Worm (Caenorhabditis elegans) whole organism, midembryonic: ENCODE measurements around the gene srw-44.
"Not testable (repeated sequence)": the region's sequence is repeated elsewhere in the genome, so short reads cannot be mapped to it uniquely, and the experiment has no call there.

Experiments
- T22C8.4 ChIP-seq: fragments of 200-800 bp; sonication (Bioruptor generic); IDR thresholded peaks from 2 replicates; pipeline ENCODE4 v1.3.6; 2022; ENCODE audit warnings: missing genetic modification characterization, missing compliant biosample characterization
- cog-1 ChIP-seq: sonication (generic microtip); optimal IDR thresholded peaks from 2 replicates; lab custom pipeline; 2016; ENCODE audit warnings: missing genetic modification characterization, missing compliant biosample characterization
- flt-1 ChIP-seq: fragments of 200-800 bp; sonication (Bioruptor generic); IDR thresholded peaks from 2 replicates; pipeline ENCODE4 v1.3.6; 2022; ENCODE audit warnings: missing genetic modification characterization, missing compliant biosample characterization
- klf-2 ChIP-seq: fragments of 200-800 bp; sonication (Bioruptor generic); conservative IDR thresholded peaks from 2 replicates; pipeline ENCODE4 v1.3.6; 2022; ENCODE audit warnings: missing genetic modification reagents, missing genetic modification characterization, missing compliant biosample characterization
- med-1 ChIP-seq: sonication (generic microtip); optimal IDR thresholded peaks from 2 replicates; lab custom pipeline; 2017; ENCODE audit warnings: missing genetic modification characterization, mild to moderate bottlenecking, missing compliant biosample characterization, antibody characterized with exemption, missing genetic modification reagents; ENCODE audit not compliant: insufficient read depth
- ref-1 ChIP-seq: fragments of 200-800 bp; sonication (Bioruptor generic); conservative IDR thresholded peaks from 2 replicates; pipeline ENCODE4 v1.3.6; 2022; ENCODE audit warnings: missing genetic modification reagents, missing genetic modification characterization, missing compliant biosample characterization
- tab-1 ChIP-seq: fragments of 200-800 bp; sonication (Bioruptor generic); IDR thresholded peaks from 2 replicates; pipeline ENCODE4 v1.3.6; 2022; ENCODE audit warnings: missing genetic modification characterization, missing compliant biosample characterization
- ztf-23 ChIP-seq: fragments of 200-800 bp; sonication (Bioruptor generic); IDR thresholded peaks from 2 replicates; pipeline ENCODE4 v1.3.6; 2022; ENCODE audit warnings: missing genetic modification reagents, missing genetic modification characterization, missing compliant biosample characterization
- ztf-29 ChIP-seq: fragments of 200-800 bp; sonication (Bioruptor generic); IDR thresholded peaks from 2 replicates; pipeline ENCODE4 v1.3.6; 2022; ENCODE audit warnings: missing genetic modification reagents, missing genetic modification characterization, missing compliant biosample characterization

srw-44 gene

ce11 chrV:16649200-16649599 is 30.9 kb upstream of the srw-44 start, which contains the start of gene W06G6.11:
TSS of gene W06G6.11 (minus strand) at chrV:16649300.
- not testable (repeated sequence) for TF ChIP-seq ztf-29, tab-1, klf-2 (GFP tag; lab: Robert Waterston, UW)

ce11 chrV:16654242-16654641 is 25.8 kb upstream of the srw-44 start, which contains the start of gene W06G6.15:
TSS of gene W06G6.15 (plus strand) at chrV:16654542.
- not testable (repeated sequence) for TF ChIP-seq tab-1 (GFP tag; lab: Robert Waterston, UW); ref-1 (GFP tag; lab: Robert Waterston, UW); cog-1 (tag; lab: Kevin White, UChicago)

DNA sequence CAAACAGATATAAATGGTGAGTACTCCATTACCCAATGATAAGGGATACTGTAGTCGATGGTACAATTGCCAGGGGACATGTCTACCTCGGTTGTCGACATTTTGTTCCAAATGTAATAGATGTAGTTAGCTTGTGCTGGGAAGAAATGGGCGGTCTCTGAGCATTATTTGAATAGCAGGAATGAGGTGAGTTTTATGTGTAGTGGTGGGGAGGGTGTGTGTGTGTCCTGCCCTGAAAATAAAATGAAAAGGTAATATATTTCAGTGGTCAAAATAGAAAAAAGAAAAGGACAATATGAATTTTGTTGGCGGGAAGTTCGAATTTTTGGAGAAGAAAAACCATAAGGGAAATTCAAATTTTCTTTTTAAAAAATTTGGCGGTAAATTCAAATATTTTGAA is 19.3 kb upstream of the srw-44 start, which contains the start of gene Y70C5B.2:
Gene Y70C5B.2, minus strand, starts transcription at position 101 of the 400 bp plus-strand sequence.
- TF ChIP-seq ztf-29, flt-1, klf-2 (GFP tag; lab: Robert Waterston, UW): not testable (repeated sequence)

DNA sequence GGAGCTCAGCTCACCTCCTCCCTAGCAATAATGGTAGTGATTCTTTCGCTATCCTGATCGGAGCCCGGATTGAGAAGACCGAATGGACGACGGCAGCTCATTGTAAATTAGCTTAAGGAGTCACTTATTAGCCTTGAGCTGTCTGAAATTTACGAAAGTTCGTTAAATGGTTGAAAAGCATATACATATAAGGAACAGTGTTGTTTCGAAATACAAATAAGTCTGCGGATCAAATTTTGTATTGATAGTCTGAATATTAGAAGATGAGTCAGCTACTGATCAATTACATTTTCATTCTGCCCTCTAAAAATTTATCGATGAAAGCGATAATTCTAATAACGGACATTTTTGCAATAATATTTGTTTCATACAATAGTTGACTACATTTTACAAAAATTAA is 13.4 kb upstream of the srw-44 start, which contains the start of gene F14F8.14:
Gene F14F8.14, minus strand, starts transcription at position 101 of the 400 bp plus-strand sequence.
- no peak for TF ChIP-seq flt-1 (GFP tag; lab: Robert Waterston, UW)
- no peak for TF ChIP-seq ztf-23 (GFP tag; lab: Robert Waterston, UW)
- no peak for TF ChIP-seq med-1 (GFP tag; lab: Kevin White, UChicago)
- no peak for TF ChIP-seq ztf-29 (GFP tag; lab: Robert Waterston, UW)
- TF ChIP-seq tab-1 (GFP tag; lab: Robert Waterston, UW) = no peak
- no peak for TF ChIP-seq cog-1 (tag; lab: Kevin White, UChicago)
- no peak for TF ChIP-seq klf-2 (GFP tag; lab: Robert Waterston, UW)
- no peak for TF ChIP-seq T22C8.4 (GFP tag; lab: Robert Waterston, UW)
- no peak for TF ChIP-seq ref-1 (GFP tag; lab: Robert Waterston, UW)

- TF ChIP-seq T22C8.4 (GFP tag; lab: Robert Waterston, UW) (no peak), tab-1 (GFP tag; lab: Robert Waterston, UW) (no peak), klf-2 (GFP tag; lab: Robert Waterston, UW) (no peak), ztf-29 (GFP tag; lab: Robert Waterston, UW) (no peak), cog-1 (tag; lab: Kevin White, UChicago) (no peak), flt-1 (GFP tag; lab: Robert Waterston, UW) (no peak), med-1 (GFP tag; lab: Kevin White, UChicago) (no peak), ztf-23 (GFP tag; lab: Robert Waterston, UW) (no peak), ref-1 (GFP tag; lab: Robert Waterston, UW) (no peak)
Observed at ce11 chrV:16668473-16668872, 11.6 kb upstream of the srw-44 start, which contains the start of gene F14F8.9. TSS of gene F14F8.9 (minus strand) at chrV:16668573.

- TF ChIP-seq klf-2 (GFP tag; lab: Robert Waterston, UW) (no peak), ref-1 (GFP tag; lab: Robert Waterston, UW) (no peak), ztf-23 (GFP tag; lab: Robert Waterston, UW) (no peak), med-1 (GFP tag; lab: Kevin White, UChicago) (no peak), flt-1 (GFP tag; lab: Robert Waterston, UW) (no peak), tab-1 (GFP tag; lab: Robert Waterston, UW) (no peak), T22C8.4 (GFP tag; lab: Robert Waterston, UW) (no peak), ztf-29 (GFP tag; lab: Robert Waterston, UW) (no peak), cog-1 (tag; lab: Kevin White, UChicago) (no peak)
Observed at ce11 chrV:16671190-16671589, 8.9 kb upstream of the srw-44 start, which contains the start of gene str-61. TSS of gene str-61 (minus strand) at chrV:16671290.

ce11 chrV:16672198-16672597 is 7.9 kb upstream of the srw-44 start, which contains the start of gene F14F8.8:
TSS of gene F14F8.8 (minus strand) at chrV:16672298.
- TF ChIP-seq ztf-23 (GFP tag; lab: Robert Waterston, UW) (no peak), tab-1 (GFP tag; lab: Robert Waterston, UW) (no peak), cog-1 (tag; lab: Kevin White, UChicago) (no peak)

DNA sequence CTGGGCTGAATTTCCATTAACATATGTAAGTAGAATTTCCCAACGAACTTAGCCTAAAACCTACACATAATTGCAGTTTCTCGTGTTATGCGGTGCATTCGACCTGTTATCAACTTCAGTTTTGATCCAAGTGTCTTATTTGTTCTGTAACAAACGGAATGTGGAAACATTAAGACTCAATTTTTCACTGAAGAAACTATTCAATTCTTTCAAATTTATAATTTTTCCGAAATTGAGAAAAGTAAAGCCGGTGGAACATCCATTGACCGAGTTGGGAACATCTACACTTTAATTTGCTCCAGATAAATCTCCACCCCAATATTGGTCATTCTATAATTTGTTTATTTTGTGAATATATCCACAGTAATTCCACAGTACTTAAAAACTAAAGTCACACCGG is 5.7 kb upstream of the srw-44 start:
- no peak for TF ChIP-seq T22C8.4 (GFP tag; lab: Robert Waterston, UW)
- no peak for TF ChIP-seq tab-1 (GFP tag; lab: Robert Waterston, UW)
- TF ChIP-seq ztf-29 (GFP tag; lab: Robert Waterston, UW) = no peak
- TF ChIP-seq ztf-23 (GFP tag; lab: Robert Waterston, UW) = no peak
- TF ChIP-seq cog-1 (tag; lab: Kevin White, UChicago) = no peak
- TF ChIP-seq flt-1 (GFP tag; lab: Robert Waterston, UW) = no peak

ce11 chrV:16675553-16675952 is 4.5 kb upstream of the srw-44 start, which contains the start of gene srz-1:
TSS of gene srz-1 (plus strand) at chrV:16675853.
- TF ChIP-seq med-1 (GFP tag; lab: Kevin White, UChicago) (no peak), T22C8.4 (GFP tag; lab: Robert Waterston, UW) (no peak), klf-2 (GFP tag; lab: Robert Waterston, UW) (no peak), ztf-29 (GFP tag; lab: Robert Waterston, UW) (no peak), flt-1 (GFP tag; lab: Robert Waterston, UW) (no peak), tab-1 (GFP tag; lab: Robert Waterston, UW) (no peak), ref-1 (GFP tag; lab: Robert Waterston, UW) (no peak), ztf-23 (GFP tag; lab: Robert Waterston, UW) (no peak), cog-1 (tag; lab: Kevin White, UChicago) (no peak)
